Worm (Caenorhabditis elegans) whole organism, midembryonic: ENCODE results near the gene sre-32.

Source experiments
- T22C8.4 ChIP-seq: fragments of 200-800 bp; sonication (Bioruptor generic); IDR thresholded peaks from 2 replicates; pipeline ENCODE4 v1.3.6; 2022; ENCODE audit warnings: missing genetic modification characterization, missing compliant biosample characterization
- cog-1 ChIP-seq: sonication (generic microtip); optimal IDR thresholded peaks from 2 replicates; lab custom pipeline; 2016; ENCODE audit warnings: missing genetic modification characterization, missing compliant biosample characterization
- flt-1 ChIP-seq: fragments of 200-800 bp; sonication (Bioruptor generic); IDR thresholded peaks from 2 replicates; pipeline ENCODE4 v1.3.6; 2022; ENCODE audit warnings: missing genetic modification characterization, missing compliant biosample characterization
- med-1 ChIP-seq: sonication (generic microtip); optimal IDR thresholded peaks from 2 replicates; lab custom pipeline; 2017; ENCODE audit warnings: missing genetic modification characterization, mild to moderate bottlenecking, missing compliant biosample characterization, antibody characterized with exemption, missing genetic modification reagents; ENCODE audit not compliant: insufficient read depth
- ref-1 ChIP-seq: fragments of 200-800 bp; sonication (Bioruptor generic); conservative IDR thresholded peaks from 2 replicates; pipeline ENCODE4 v1.3.6; 2022; ENCODE audit warnings: missing genetic modification reagents, missing genetic modification characterization, missing compliant biosample characterization
- ztf-23 ChIP-seq: fragments of 200-800 bp; sonication (Bioruptor generic); IDR thresholded peaks from 2 replicates; pipeline ENCODE4 v1.3.6; 2022; ENCODE audit warnings: missing genetic modification reagents, missing genetic modification characterization, missing compliant biosample characterization
- ztf-29 ChIP-seq: fragments of 200-800 bp; sonication (Bioruptor generic); IDR thresholded peaks from 2 replicates; pipeline ENCODE4 v1.3.6; 2022; ENCODE audit warnings: missing genetic modification reagents, missing genetic modification characterization, missing compliant biosample characterization

ce11 chrII:12489903-12490302 is 33.4 kb upstream of the sre-32 start, which contains the start of gene T21B4.15:
- no peak for TF ChIP-seq flt-1 (GFP tag; lab: Robert Waterston, UW)
- TF ChIP-seq ref-1 (GFP tag; lab: Robert Waterston, UW) = no peak
- TF ChIP-seq T22C8.4 (GFP tag; lab: Robert Waterston, UW) = no peak
- no peak for TF ChIP-seq cog-1 (tag; lab: Kevin White, UChicago)
- no peak for TF ChIP-seq med-1 (GFP tag; lab: Kevin White, UChicago)
- no peak for TF ChIP-seq ztf-23 (GFP tag; lab: Robert Waterston, UW)
- no peak for TF ChIP-seq ztf-29
